Fruit fly (Drosophila melanogaster) whole organism, embryonic: ENCODE measurements around the gene CG32801.
A peak's percentile ranks its signal among the peaks of the same experiment; 100 is the strongest.

Experiments
- Adf1 ChIP-seq: fragments of 200-800 bp; sonication (Bioruptor generic); IDR thresholded peaks from 2 replicates; pipeline ENCODE4 v1.3.6; 2022; ENCODE audit warnings: missing biosample characterization, missing genetic modification characterization
- Bdp1 ChIP-seq: fragments of 200-800 bp; sonication (Bioruptor generic); optimal IDR thresholded peaks from 3 replicates; lab custom pipeline; 2016; ENCODE audit warnings: missing biosample characterization, missing genetic modification characterization
- CG10543 ChIP-seq: fragments of 200-800 bp; sonication (Bioruptor generic); optimal IDR thresholded peaks from 3 replicates; lab custom pipeline; 2017; ENCODE audit warnings: missing biosample characterization, mild to moderate bottlenecking, missing genetic modification characterization, moderate library complexity
- CG12236 ChIP-seq: fragments of 200-800 bp; sonication (Bioruptor generic); optimal IDR thresholded peaks from 2 replicates; lab custom pipeline; 2016; ENCODE audit warnings: missing biosample characterization, missing genetic modification characterization
- CG14050 ChIP-seq: fragments of 200-800 bp; sonication (Bioruptor generic); IDR thresholded peaks from 3 replicates; pipeline ENCODE4 v1.3.6; 2022; ENCODE audit warnings: missing biosample characterization, missing genetic modification characterization
- CG14667 ChIP-seq: fragments of 200-800 bp; sonication (Bioruptor generic); IDR thresholded peaks from 2 replicates; pipeline ENCODE4 v1.3.6; 2022; ENCODE audit warnings: missing biosample characterization, missing genetic modification characterization
- CG15011 ChIP-seq: fragments of 200-800 bp; sonication (Bioruptor generic); optimal IDR thresholded peaks from 3 replicates; lab custom pipeline; 2018; ENCODE audit warnings: missing biosample characterization, mild to moderate bottlenecking, missing genetic modification characterization
- CG17612 ChIP-seq: fragments of 200-800 bp; sonication (Bioruptor generic); IDR thresholded peaks from 2 replicates; pipeline ENCODE4 v1.3.6; 2022; ENCODE audit warnings: missing biosample characterization, missing genetic modification characterization
- CG18011 ChIP-seq: fragments of 200-800 bp; sonication (Bioruptor generic); optimal IDR thresholded peaks from 2 replicates; lab custom pipeline; 2017; ENCODE audit warnings: missing biosample characterization, missing genetic modification characterization, mild to moderate bottlenecking, moderate library complexity, missing genotype
- CG18619 ChIP-seq: fragments of 200-800 bp; sonication (Bioruptor generic); optimal IDR thresholded peaks from 3 replicates; lab custom pipeline; 2017; ENCODE audit warnings: missing biosample characterization, mild to moderate bottlenecking, missing genetic modification characterization
- CG2678 ChIP-seq: fragments of 200-800 bp; sonication (Bioruptor generic); optimal IDR thresholded peaks from 3 replicates; lab custom pipeline; 2019; ENCODE audit warnings: missing biosample characterization, mild to moderate bottlenecking, missing genetic modification characterization, moderate library complexity
- CG32772 ChIP-seq: fragments of 200-800 bp; sonication (Bioruptor generic); IDR thresholded peaks from 2 replicates; pipeline ENCODE4 v1.3.6; 2022; ENCODE audit warnings: missing biosample characterization, missing genetic modification characterization
- CG5953 ChIP-seq: fragments of 200-800 bp; sonication (Bioruptor generic); IDR thresholded peaks from 2 replicates; pipeline ENCODE4 v1.3.6; 2022; ENCODE audit warnings: missing biosample characterization, missing genetic modification characterization
- CG7556 ChIP-seq: fragments of 200-800 bp; sonication (Bioruptor generic); optimal IDR thresholded peaks from 2 replicates; lab custom pipeline; 2017; ENCODE audit warnings: missing biosample characterization, mild to moderate bottlenecking, missing genetic modification characterization
- CG7963 ChIP-seq: fragments of 200-800 bp; sonication (Bioruptor generic); IDR thresholded peaks from 3 replicates; pipeline ENCODE4 v1.3.6; 2022; ENCODE audit warnings: missing biosample characterization, missing genetic modification characterization; ENCODE audit not compliant: partially characterized antibody
- CG8765 ChIP-seq: fragments of 200-800 bp; sonication (Bioruptor generic); IDR thresholded peaks from 2 replicates; pipeline ENCODE4 v1.3.6; 2022; ENCODE audit warnings: missing biosample characterization, missing genetic modification characterization
- D19B ChIP-seq: fragments of 200-800 bp; sonication (Bioruptor generic); optimal IDR thresholded peaks from 2 replicates; lab custom pipeline; 2017; ENCODE audit warnings: missing biosample characterization, mild to moderate bottlenecking, missing genetic modification characterization
- Ets65A ChIP-seq: fragments of 200-800 bp; sonication (Bioruptor generic); peaks from one replicate; lab custom pipeline; 2016; ENCODE audit warnings: missing biosample characterization, missing genetic modification characterization
- HmgD ChIP-seq: fragments of 200-800 bp; sonication (Bioruptor generic); optimal IDR thresholded peaks from 3 replicates; lab custom pipeline; 2016; ENCODE audit warnings: missing biosample characterization, missing genetic modification characterization
- Hr51 ChIP-seq, 2 experiments: fragments of 200-800 bp; sonication (Bioruptor generic); optimal IDR thresholded peaks; 2 replicates in 1 of 2; 3 replicates in 1 of 2; lab custom pipeline; 2016 to 2018; ENCODE audit warnings: missing biosample characterization in 2 of 2, missing genetic modification characterization in 2 of 2, mild to moderate bottlenecking in 1 of 2, moderate library complexity in 1 of 2
- Med ChIP-seq: fragments of 200-800 bp; sonication (Bioruptor generic); peaks from one replicate; lab custom pipeline; 2016; ENCODE audit warnings: missing biosample characterization, missing genetic modification characterization, mild to moderate bottlenecking, inconsistent platforms, moderate library complexity
- NFAT ChIP-seq: fragments of 200-800 bp; sonication (Bioruptor generic); IDR thresholded peaks from 2 replicates; pipeline ENCODE4 v1.3.6; 2022; ENCODE audit warnings: missing biosample characterization, missing genetic modification characterization
- Neu2 ChIP-seq: fragments of 200-800 bp; sonication (Bioruptor generic); optimal IDR thresholded peaks from 3 replicates; lab custom pipeline; 2016; ENCODE audit warnings: missing biosample characterization, missing genetic modification characterization, borderline replicate concordance
- Sox100B ChIP-seq: fragments of 200-800 bp; sonication (Bioruptor generic); optimal IDR thresholded peaks from 3 replicates; lab custom pipeline; 2018; ENCODE audit warnings: missing biosample characterization, mild to moderate bottlenecking, missing genetic modification characterization
- Usf ChIP-seq: fragments of 200-800 bp; sonication (Bioruptor generic); optimal IDR thresholded peaks from 2 replicates; lab custom pipeline; 2017; ENCODE audit warnings: missing genotype, missing biosample characterization, missing genetic modification characterization
- bcd ChIP-seq: fragments of 200-800 bp; sonication (Bioruptor generic); optimal IDR thresholded peaks from 2 replicates; lab custom pipeline; 2017; ENCODE audit warnings: missing biosample characterization, mild to moderate bottlenecking, missing genetic modification characterization
- caup ChIP-seq: fragments of 200-800 bp; sonication (Bioruptor generic); optimal IDR thresholded peaks from 3 replicates; lab custom pipeline; 2017; ENCODE audit warnings: missing biosample characterization, mild to moderate bottlenecking, missing genetic modification characterization, moderate library complexity; ENCODE audit not compliant: severe bottlenecking
- chif ChIP-seq, 2 experiments: fragments of 200-800 bp; sonication (Bioruptor generic); optimal IDR thresholded peaks; 3 replicates each; lab custom pipeline; 2016; ENCODE audit warnings: missing biosample characterization in 2 of 2, missing genetic modification characterization in 2 of 2
- esg ChIP-seq: fragments of 200-800 bp; sonication (Bioruptor generic); conservative IDR thresholded peaks from 2 replicates; pipeline ENCODE4 v1.3.6; 2022; ENCODE audit warnings: missing biosample characterization, missing genetic modification characterization
- fd3F ChIP-seq: fragments of 200-800 bp; sonication (Bioruptor generic); optimal IDR thresholded peaks from 2 replicates; lab custom pipeline; 2018; ENCODE audit warnings: missing biosample characterization, mild to moderate bottlenecking, missing genetic modification characterization, moderate library complexity
- fru ChIP-seq: fragments of >200 bp; optimal IDR thresholded peaks from 2 replicates; lab custom pipeline; 2017
- ham ChIP-seq: fragments of 200-800 bp; sonication (Bioruptor generic); IDR thresholded peaks from 2 replicates; pipeline ENCODE4 v1.3.6; 2022; ENCODE audit warnings: missing biosample characterization, missing genetic modification characterization
- her ChIP-seq: fragments of 200-800 bp; sonication (Bioruptor generic); optimal IDR thresholded peaks from 2 replicates; lab custom pipeline; 2016; ENCODE audit warnings: missing biosample characterization, missing genetic modification characterization
- kah ChIP-seq: fragments of 200-800 bp; sonication (Bioruptor generic); optimal IDR thresholded peaks from 2 replicates; lab custom pipeline; 2018; ENCODE audit warnings: missing biosample characterization, mild to moderate bottlenecking, missing genetic modification characterization
- lilli ChIP-seq: fragments of 200-800 bp; sonication (Bioruptor generic); optimal IDR thresholded peaks from 3 replicates; lab custom pipeline; 2016; ENCODE audit warnings: missing biosample characterization, missing genetic modification characterization
- lov ChIP-seq, 2 experiments: fragments of 200-800 bp in 1 of 2; fragments of >200 bp in 1 of 2; sonication (Bioruptor generic) in 1 of 2; IDR thresholded peaks in 1 of 2; optimal IDR thresholded peaks in 1 of 2; 2 replicates in 1 of 2; 3 replicates in 1 of 2; pipeline versions ENCODE4 v1.3.6 to Lab custom; 2017 to 2022; ENCODE audit warnings: missing biosample characterization in 1 of 2, missing genetic modification characterization in 1 of 2
- nerfin-2 ChIP-seq: fragments of 200-800 bp; sonication (Bioruptor generic); IDR thresholded peaks from 2 replicates; pipeline ENCODE4 v1.3.6; 2022; ENCODE audit warnings: missing biosample characterization, missing genetic modification characterization; ENCODE audit not compliant: partially characterized antibody
- pita ChIP-seq: fragments of 200-800 bp; sonication (Bioruptor generic); optimal IDR thresholded peaks from 2 replicates; lab custom pipeline; 2017; ENCODE audit warnings: missing biosample characterization, mild to moderate bottlenecking, missing genetic modification characterization
- prd ChIP-seq, 3 experiments: fragments of >200 bp in 2 of 3; fragments of 200-800 bp in 1 of 3; sonication (Bioruptor generic) in 1 of 3; optimal IDR thresholded peaks in 2 of 3; IDR thresholded peaks in 1 of 3; 2 replicates in 2 of 3; 3 replicates in 1 of 3; pipeline versions ENCODE4 v1.3.6 to Lab custom; 2017 to 2022; ENCODE audit warnings: missing biosample characterization in 1 of 3, missing genetic modification characterization in 1 of 3
- row ChIP-seq: fragments of 200-800 bp; sonication (Bioruptor generic); IDR thresholded peaks from 3 replicates; pipeline ENCODE4 v1.3.6; 2022; ENCODE audit warnings: missing biosample characterization, missing genetic modification characterization
- scrt ChIP-seq: fragments of 200-800 bp; sonication (Bioruptor generic); optimal IDR thresholded peaks from 2 replicates; lab custom pipeline; 2018; ENCODE audit warnings: missing biosample characterization, mild to moderate bottlenecking, missing genetic modification characterization, moderate library complexity
- sr ChIP-seq: fragments of 200-800 bp; sonication (Bioruptor generic); IDR thresholded peaks from 3 replicates; pipeline ENCODE4 v1.3.6; 2022; ENCODE audit warnings: missing biosample characterization, missing genetic modification characterization
- ssp ChIP-seq: fragments of 200-800 bp; sonication (Bioruptor generic); IDR thresholded peaks from 2 replicates; pipeline ENCODE4 v1.3.6; 2022; ENCODE audit warnings: missing biosample characterization, missing genetic modification characterization
- tio ChIP-seq: fragments of 200-800 bp; sonication (Bioruptor generic); optimal IDR thresholded peaks from 2 replicates; lab custom pipeline; 2017; ENCODE audit warnings: missing biosample characterization, missing genetic modification characterization, inconsistent platforms
- wek ChIP-seq: fragments of 200-800 bp; sonication (Bioruptor generic); optimal IDR thresholded peaks from 3 replicates; lab custom pipeline; 2018; ENCODE audit warnings: missing biosample characterization, mild to moderate bottlenecking, missing genetic modification characterization, moderate library complexity
- zen2 ChIP-seq: fragments of 200-800 bp; sonication (Bioruptor generic); IDR thresholded peaks from 3 replicates; pipeline ENCODE4 v1.3.6; 2022; ENCODE audit warnings: missing biosample characterization, missing genetic modification characterization; ENCODE audit not compliant: partially characterized antibody
- zfh1 ChIP-seq: fragments of 200-800 bp; sonication (Bioruptor generic); IDR thresholded peaks from 3 replicates; pipeline ENCODE4 v1.3.6; 2022; ENCODE audit warnings: missing biosample characterization, missing genetic modification characterization

Gene CG32801

DNA sequence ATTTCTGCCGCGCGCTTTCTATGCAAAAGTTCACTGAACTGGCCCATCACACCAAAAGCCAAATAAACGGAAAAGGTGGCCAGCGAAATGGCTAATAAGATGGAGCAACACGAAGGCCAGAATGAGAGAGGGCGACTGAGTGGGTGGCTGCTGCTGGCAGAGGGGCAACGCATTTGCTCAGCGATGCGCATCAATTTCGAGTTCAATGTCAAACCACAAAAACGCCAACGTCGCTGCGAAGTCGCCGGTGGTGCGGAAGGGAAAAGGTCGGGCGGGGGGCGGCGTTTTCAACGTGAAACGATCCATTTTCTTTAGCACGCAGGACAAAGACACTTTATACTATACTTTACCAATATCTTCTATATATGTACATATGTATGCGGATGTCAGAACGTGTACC, 46.6 kb upstream of the CG32801 start:
- TF ChIP-seq Ets65A (GFP tag; lab: Kevin White, UChicago), result peak; percentile 69
- TF ChIP-seq sr, result peak; percentile 69
- 0 out of 2 replicates have a peak, but pooled peaks have one; percentile 10 for TF ChIP-seq CG32772 (GFP tag; lab: Robert Waterston, UW)
- TF ChIP-seq CG12236 (GFP tag; lab: Kevin White, UChicago), result no peak
- no peak for TF ChIP-seq pita (GFP tag; lab: Kevin White, UChicago)
- peak; percentile 47 for TF ChIP-seq Med (GFP tag; lab: Kevin White, UChicago)
- TF ChIP-seq fru, result no peak
- TF ChIP-seq Adf1 (GFP tag; lab: Robert Waterston, UW), result peak; percentile 11; the same call in 1 of the 2 replicates
- TF ChIP-seq, all 482 proteins: peak for 5

dm6 chrX:1948508-1949065, 45.6 kb upstream of the CG32801 start:
- TF ChIP-seq chif (GFP tag; optimal IDR thresholded peaks at IDR 0.05; lab: Kevin White, UChicago), result peak in 1 of 2 experiments; percentile 3
- peak; percentile 39 for TF ChIP-seq CG18011
- peak; percentile 42 for TF ChIP-seq CG15011
- TF ChIP-seq bcd (GFP tag; lab: Kevin White, UChicago), result peak; percentile 64
- no peak for TF ChIP-seq wek
- TF ChIP-seq kah, result no peak
- TF ChIP-seq ham (GFP tag; lab: Robert Waterston, UW), result 0 out of 2 replicates have a peak, but pooled peaks have one; percentile 22
- TF ChIP-seq CG2678 (tag; lab: Kevin White, UChicago), result peak; percentile 78
- no peak for TF ChIP-seq Neu2
- peak; percentile 10 to 52 for TF ChIP-seq Hr51 (GFP tag; optimal IDR thresholded peaks at IDR 0.05; lab: Kevin White, UChicago)
- peak; percentile 57; the same call in 1 of the 2 replicates for TF ChIP-seq NFAT (GFP tag; lab: Robert Waterston, UW)
- TF ChIP-seq CG14050, result peak; percentile 35; the same call in 1 of the 3 replicates
- TF ChIP-seq zen2 (GFP tag; lab: Robert Waterston, UW), result no peak
- TF ChIP-seq Bdp1 (GFP tag; lab: Kevin White, UChicago), result no peak
- peak; percentile 53 for TF ChIP-seq row (GFP tag; lab: Robert Waterston, UW)
- peak; percentile 52 for TF ChIP-seq caup (GFP tag; lab: Kevin White, UChicago)
- TF ChIP-seq fd3F (GFP tag; lab: Kevin White, UChicago), result peak; percentile 49
- TF ChIP-seq lilli, result peak; percentile 73
- peak; percentile 55 for TF ChIP-seq scrt
- TF ChIP-seq Usf (GFP tag; lab: Kevin White, UChicago), result peak; percentile 77
- peak; percentile 58 for TF ChIP-seq CG18619
- TF ChIP-seq lov (optimal IDR thresholded peaks at IDR 0.05; lab: Kevin White, UChicago), result no peak
- no peak for TF ChIP-seq lov (GFP tag; IDR thresholded peaks at IDR 0.05; lab: Robert Waterston, UW)
- TF ChIP-seq her (GFP tag; lab: Kevin White, UChicago), result no peak
- TF ChIP-seq ssp (GFP tag; lab: Robert Waterston, UW), result no peak
- TF ChIP-seq D19B, result peak; percentile 66
- TF ChIP-seq esg (GFP tag; lab: Robert Waterston, UW), result peak; percentile 33
- TF ChIP-seq CG5953 (GFP tag; lab: Robert Waterston, UW), result no peak
- TF ChIP-seq CG10543 (GFP tag; lab: Kevin White, UChicago), result peak; percentile 32
- TF ChIP-seq HmgD (GFP tag; lab: Kevin White, UChicago), result no peak
- peak; percentile 13 for TF ChIP-seq tio (GFP tag; lab: Kevin White, UChicago)
- TF ChIP-seq CG8765 (GFP tag; lab: Robert Waterston, UW), result peak; percentile 23; the same call in 1 of the 2 replicates
- no peak for TF ChIP-seq Sox100B (GFP tag; lab: Kevin White, UChicago)
- TF ChIP-seq CG14667, result no peak
- TF ChIP-seq zfh1 (GFP tag; lab: Robert Waterston, UW), result peak; percentile 47; the same call in 1 of the 3 replicates
- no peak for TF ChIP-seq nerfin-2
- TF ChIP-seq CG7963, result no peak
- TF ChIP-seq prd (optimal IDR thresholded peaks at IDR 0.05; lab: Kevin White, UChicago), result no peak
- TF ChIP-seq prd (GFP tag; IDR thresholded peaks at IDR 0.05; lab: Robert Waterston, UW), result peak; percentile 60; the same call in 2 of the 3 replicates
- peak; percentile 39; the same call in 1 of the 2 replicates for TF ChIP-seq CG17612 (GFP tag; lab: Robert Waterston, UW)
- peak; percentile 27 for TF ChIP-seq CG7556 (GFP tag; lab: Kevin White, UChicago)
